Worm (Caenorhabditis elegans) whole organism, L3 larva: Measurements from ENCODE around the gene lgc-1.

Source experiments
- R02D3.7 ChIP-seq: fragments of 150-350 bp; optimal IDR thresholded peaks from 2 replicates; lab custom pipeline; 2014; ENCODE audit warnings: missing biosample characterization, missing genetic modification characterization
- ZK546.5 ChIP-seq: sonication (generic microtip); optimal IDR thresholded peaks from 2 replicates; lab custom pipeline; 2017; ENCODE audit warnings: missing biosample characterization, missing genetic modification characterization
- aly-2 ChIP-seq: fragments of 150-350 bp; optimal IDR thresholded peaks from 2 replicates; lab custom pipeline; 2014; ENCODE audit warnings: missing biosample characterization, missing genetic modification characterization
- ama-1 ChIP-seq: fragments of 150-350 bp; optimal IDR thresholded peaks from 2 replicates; lab custom pipeline; 2018
- ceh-16 ChIP-seq: sonication (generic microtip); optimal IDR thresholded peaks from 2 replicates; lab custom pipeline; 2017; ENCODE audit warnings: missing biosample characterization, missing genetic modification characterization
- ceh-28 ChIP-seq: fragments of 150-350 bp; optimal IDR thresholded peaks from 2 replicates; lab custom pipeline; 2014; ENCODE audit warnings: missing biosample characterization, missing genetic modification reagents, missing genetic modification characterization
- ceh-9 ChIP-seq: sonication (generic microtip); optimal IDR thresholded peaks from 2 replicates; lab custom pipeline; 2018; ENCODE audit warnings: missing biosample characterization, missing genetic modification characterization
- egl-27 ChIP-seq: sonication (generic microtip); optimal IDR thresholded peaks from 4 replicates; lab custom pipeline; 2017; ENCODE audit warnings: missing biosample characterization, missing genetic modification reagents, missing genetic modification characterization
- elt-1 ChIP-seq: fragments of 150-350 bp; optimal IDR thresholded peaks from 2 replicates; lab custom pipeline; 2014; ENCODE audit warnings: missing biosample characterization, missing genetic modification characterization
- elt-3 ChIP-seq, 3 experiments: fragments of 150-350 bp in 1 of 3; sonication (generic microtip) in 2 of 3; optimal IDR thresholded peaks; 2 replicates in 2 of 3; 4 replicates in 1 of 3; lab custom pipeline; 2014 to 2017; ENCODE audit warnings: missing biosample characterization in 3 of 3, missing genetic modification characterization in 3 of 3
- eor-1 ChIP-seq, 2 experiments: fragments of 150-350 bp; optimal IDR thresholded peaks; 2 replicates each; lab custom pipeline; 2014 to 2018; ENCODE audit warnings: missing biosample characterization in 2 of 2, missing genetic modification characterization in 2 of 2
- fkh-10 ChIP-seq: sonication (generic microtip); optimal IDR thresholded peaks from 2 replicates; lab custom pipeline; 2017; ENCODE audit warnings: missing biosample characterization, missing genetic modification reagents, missing genetic modification characterization
- fkh-2 ChIP-seq: fragments of 150-350 bp; optimal IDR thresholded peaks from 2 replicates; lab custom pipeline; 2014; ENCODE audit warnings: missing biosample characterization, missing genetic modification reagents, missing genetic modification characterization
- hmg-11 ChIP-seq: sonication (generic microtip); optimal IDR thresholded peaks from 2 replicates; lab custom pipeline; 2016; ENCODE audit warnings: missing genetic modification characterization, missing compliant biosample characterization
- jun-1 ChIP-seq: fragments of 150-350 bp; optimal IDR thresholded peaks from 2 replicates; lab custom pipeline; 2014; ENCODE audit warnings: missing biosample characterization, missing genetic modification reagents, missing genetic modification characterization
- lin-15B ChIP-seq: fragments of 150-350 bp; optimal IDR thresholded peaks from 2 replicates; lab custom pipeline; 2014; ENCODE audit warnings: missing biosample characterization, missing genetic modification characterization
- lin-39 ChIP-seq: fragments of 150-350 bp; optimal IDR thresholded peaks from 2 replicates; lab custom pipeline; 2018; ENCODE audit warnings: missing biosample characterization, missing genetic modification reagents, missing genetic modification characterization
- mdl-1 ChIP-seq: fragments of 150-350 bp; optimal IDR thresholded peaks from 2 replicates; lab custom pipeline; 2014; ENCODE audit warnings: missing biosample characterization, missing genetic modification characterization
- mml-1 ChIP-seq: fragments of 150-350 bp; sonication (generic microtip); optimal IDR thresholded peaks from 3 replicates; lab custom pipeline; 2014; ENCODE audit warnings: missing biosample characterization, missing genetic modification characterization
- nfya-1 ChIP-seq: sonication (generic microtip); optimal IDR thresholded peaks from 2 replicates; lab custom pipeline; 2017; ENCODE audit warnings: missing genetic modification characterization, mild to moderate bottlenecking, missing compliant biosample characterization, antibody characterized with exemption, moderate library complexity; ENCODE audit not compliant: insufficient read depth
- nhr-237 ChIP-seq: fragments of 150-350 bp; optimal IDR thresholded peaks from 2 replicates; lab custom pipeline; 2014; ENCODE audit warnings: missing biosample characterization, missing genetic modification characterization
- nhr-28 ChIP-seq: fragments of 150-350 bp; optimal IDR thresholded peaks from 2 replicates; lab custom pipeline; 2014; ENCODE audit warnings: missing biosample characterization, missing genetic modification characterization
- nhr-43 ChIP-seq: sonication (generic microtip); optimal IDR thresholded peaks from 2 replicates; lab custom pipeline; 2016; ENCODE audit warnings: mild to moderate bottlenecking, missing genetic modification characterization, missing compliant biosample characterization; ENCODE audit not compliant: poor library complexity, severe bottlenecking
- nhr-67 ChIP-seq: fragments of 150-350 bp; optimal IDR thresholded peaks from 2 replicates; lab custom pipeline; 2014; ENCODE audit warnings: missing biosample characterization, missing genetic modification characterization
- nhr-76 ChIP-seq: fragments of 150-350 bp; sonication (generic microtip); optimal IDR thresholded peaks from 5 replicates; lab custom pipeline; 2014; ENCODE audit warnings: missing biosample characterization, missing genetic modification characterization
- nhr-77 ChIP-seq: fragments of 150-350 bp; optimal IDR thresholded peaks from 2 replicates; lab custom pipeline; 2014; ENCODE audit warnings: missing biosample characterization, missing genetic modification characterization
- pha-4 ChIP-seq: fragments of 150-350 bp; optimal IDR thresholded peaks from 2 replicates; lab custom pipeline; 2014; ENCODE audit warnings: missing biosample characterization, missing genetic modification reagents, missing genetic modification characterization
- pqm-1 ChIP-seq: fragments of 150-350 bp; optimal IDR thresholded peaks from 2 replicates; lab custom pipeline; 2017; ENCODE audit warnings: missing biosample characterization, missing genetic modification characterization, inconsistent platforms
- sea-2 ChIP-seq: fragments of 150-350 bp; sonication (generic microtip); optimal IDR thresholded peaks from 4 replicates; lab custom pipeline; 2014; ENCODE audit warnings: missing biosample characterization, missing genetic modification reagents, missing genetic modification characterization
- skn-1 ChIP-seq: fragments of 150-350 bp; optimal IDR thresholded peaks from 2 replicates; lab custom pipeline; 2014; ENCODE audit warnings: missing biosample characterization, missing genetic modification characterization
- snpc-4 ChIP-seq: fragments of 150-350 bp; optimal IDR thresholded peaks from 2 replicates; lab custom pipeline; 2014; ENCODE audit warnings: missing biosample characterization, missing genetic modification characterization
- unc-39 ChIP-seq: sonication (generic microtip); optimal IDR thresholded peaks from 4 replicates; lab custom pipeline; 2017; ENCODE audit warnings: missing biosample characterization, missing genetic modification characterization
- unc-62 ChIP-seq: fragments of 150-350 bp; sonication (generic microtip); optimal IDR thresholded peaks from 4 replicates; lab custom pipeline; 2014; ENCODE audit warnings: missing biosample characterization, missing genetic modification reagents, missing genetic modification characterization
- zag-1 ChIP-seq: fragments of 150-350 bp; optimal IDR thresholded peaks from 2 replicates; lab custom pipeline; 2014; ENCODE audit warnings: missing biosample characterization, missing genetic modification characterization
- ztf-11 ChIP-seq: fragments of 150-350 bp; optimal IDR thresholded peaks from 2 replicates; lab custom pipeline; 2014; ENCODE audit warnings: missing biosample characterization, missing genetic modification characterization
- ztf-4 ChIP-seq: fragments of 150-350 bp; optimal IDR thresholded peaks from 2 replicates; lab custom pipeline; 2014; ENCODE audit warnings: missing biosample characterization, missing genetic modification characterization

lgc-1 gene

DNA sequence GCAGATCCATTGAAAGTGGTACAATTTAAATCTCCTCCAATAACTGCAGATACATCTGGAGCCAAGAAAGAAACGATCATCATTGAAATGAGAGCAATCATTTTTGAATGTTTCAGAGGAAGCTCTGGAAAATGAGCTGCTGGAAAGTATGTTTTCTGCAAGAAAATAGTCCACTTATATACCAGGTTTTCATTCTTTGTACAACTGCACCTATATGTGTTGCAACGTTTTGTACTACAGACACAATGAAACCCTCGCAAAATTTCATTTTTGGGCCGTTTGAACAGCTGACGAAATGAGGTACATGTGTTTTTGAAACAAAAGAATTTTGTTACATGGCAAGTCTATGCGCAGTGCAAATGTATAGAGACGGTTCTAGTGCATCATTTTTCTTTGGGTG is 16.5 kb upstream of the lgc-1 start, which contains the start of gene T05B4.9:
TSS of gene T05B4.9 (minus strand) at position 101 of the 400 bp plus-strand sequence.
- TF ChIP-seq unc-39 (tag; lab: Kevin White, UChicago) = no peak
- no peak for TF ChIP-seq ztf-4 (tag; lab: Kevin White, UChicago)
- no peak for TF ChIP-seq aly-2
- no peak for TF ChIP-seq ceh-28 (tag; lab: Kevin White, UChicago)
- no peak for TF ChIP-seq skn-1 (tag; lab: Kevin White, UChicago)
- no peak for TF ChIP-seq jun-1
- no peak for TF ChIP-seq fkh-2

DNA sequence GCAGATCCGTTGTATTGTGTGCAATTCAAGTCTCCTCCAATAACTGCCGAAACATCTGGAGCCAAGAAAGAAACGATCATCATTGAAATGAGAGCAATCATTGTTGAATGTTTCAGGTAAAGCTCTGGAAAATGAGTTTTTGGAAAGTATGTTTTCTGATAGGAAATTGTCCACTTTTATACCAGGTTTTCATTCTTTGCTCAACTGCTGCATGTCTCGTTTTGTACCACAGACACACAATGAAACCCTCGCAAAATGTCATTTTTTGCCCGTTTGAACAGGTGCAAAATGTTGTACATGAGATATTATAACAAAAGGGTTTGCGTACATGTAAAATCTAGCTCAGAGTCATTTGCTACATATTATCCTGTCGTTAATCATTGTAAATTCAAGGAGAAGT is 14.2 kb upstream of the lgc-1 start, which contains the start of gene T05B4.10:
TSS of gene T05B4.10 (minus strand) at position 101 of the 400 bp plus-strand sequence.
- TF ChIP-seq fkh-10 (GFP tag; lab: Kevin White, UChicago) (no peak), ceh-28 (tag; lab: Kevin White, UChicago) (no peak), egl-27 (tag; lab: Kevin White, UChicago) (no peak)

DNA sequence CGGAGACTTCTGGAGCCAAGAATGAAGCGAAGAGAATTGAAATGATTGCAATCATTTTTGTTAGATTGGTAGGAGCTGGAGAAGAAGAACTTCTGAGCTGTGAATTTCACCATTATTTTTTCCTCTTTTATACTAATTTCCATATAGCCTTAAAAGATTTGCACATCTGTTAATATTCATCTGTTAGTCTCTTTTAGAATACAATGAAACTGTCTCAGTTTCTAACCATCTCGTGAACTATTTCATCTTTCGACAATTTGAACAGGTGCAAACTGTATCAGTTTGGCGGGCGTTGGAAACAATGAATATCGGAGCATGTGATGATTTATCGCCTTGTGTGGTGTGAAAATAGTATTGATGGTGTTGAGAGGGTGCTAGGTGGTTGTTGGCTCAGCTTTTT is 12.4 kb upstream of the lgc-1 start, which contains the start of gene phat-5:
TSS of gene phat-5 (minus strand) at position 101 of the 400 bp plus-strand sequence.
- TF ChIP-seq mdl-1 (no peak), ceh-9 (tag; lab: Kevin White, UChicago) (no peak), ztf-4 (tag; lab: Kevin White, UChicago) (no peak), zag-1 (no peak), ama-1 (lab: Kevin White, UChicago) (no peak), hmg-11 (tag; lab: Kevin White, UChicago) (no peak), sea-2 (GFP tag; lab: Kevin White, UChicago) (no peak), nhr-43 (tag; lab: Kevin White, UChicago) (no peak), snpc-4 (tag; lab: Kevin White, UChicago) (no peak), unc-62 (no peak), ZK546.5 (tag; lab: Kevin White, UChicago) (no peak), mml-1 (tag; lab: Kevin White, UChicago) (no peak), ceh-16 (tag; lab: Kevin White, UChicago) (no peak), elt-3 (tag; optimal IDR thresholded peaks at IDR 0.05; lab: Kevin White, UChicago) (no peak), lin-15B (tag; lab: Kevin White, UChicago) (no peak)

DNA sequence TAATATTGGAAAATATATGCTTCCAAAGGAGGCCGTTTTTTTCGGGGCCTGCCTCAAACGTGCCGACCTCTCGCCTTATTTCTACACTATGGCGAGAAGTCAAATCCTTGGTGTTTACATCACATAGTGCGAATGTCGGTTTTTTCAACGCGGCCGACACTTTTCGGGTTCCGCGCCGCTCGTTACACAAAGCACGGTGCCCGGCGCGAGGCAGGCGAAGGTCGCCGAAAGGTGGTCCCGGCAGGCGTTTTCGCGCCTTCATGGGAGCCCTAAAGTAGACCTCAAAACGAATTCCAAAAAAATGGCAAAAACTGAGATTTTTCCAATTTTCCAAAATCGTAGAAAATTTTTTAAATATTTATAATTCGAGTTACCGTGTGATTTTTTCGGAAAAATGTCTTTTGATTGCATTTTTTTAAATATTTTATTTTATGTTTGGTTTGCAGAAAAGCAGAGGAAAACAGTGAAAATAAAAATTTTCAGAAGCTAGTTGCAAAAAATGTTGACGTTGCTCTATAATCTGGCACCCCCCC is 9.2 kb upstream of the lgc-1 start, which contains the start of gene T05B4.12:
TSS of gene T05B4.12 (minus strand) at position 483 of the 533 bp plus-strand sequence.
- TF ChIP-seq pha-4 (tag; lab: Kevin White, UChicago) (no peak), lin-39 (tag; lab: Kevin White, UChicago) (no peak), nfya-1 (no peak), nhr-77 (tag; lab: Kevin White, UChicago) (no peak), pqm-1 (tag; lab: Kevin White, UChicago) (no peak), ztf-11 (tag; lab: Kevin White, UChicago) (no peak), ztf-4 (tag; lab: Kevin White, UChicago) (no peak), unc-62 (no peak), R02D3.7 (no peak), ceh-28 (tag; lab: Kevin White, UChicago) (no peak), elt-1 (tag; lab: Kevin White, UChicago) (no peak), eor-1 (tag; optimal IDR thresholded peaks at IDR 0.05; lab: Kevin White, UChicago) (no peak), fkh-10 (GFP tag; lab: Kevin White, UChicago) (no peak), ZK546.5 (tag; lab: Kevin White, UChicago) (no peak), skn-1 (tag; lab: Kevin White, UChicago) (no peak), nhr-237 (tag; lab: Kevin White, UChicago) (no peak), hmg-11 (tag; lab: Kevin White, UChicago) (no peak), nhr-43 (tag; lab: Kevin White, UChicago) (no peak), nhr-28 (tag; lab: Kevin White, UChicago) (no peak)
- TF ChIP-seq, all 47 proteins: peak for 0

ce11 chrV:4127435-4127834 is 7.4 kb upstream of the lgc-1 start, which contains the start of gene T05B4.13:
T05B4.13 (minus strand) TSS chrV:4127535.
- TF ChIP-seq jun-1 = no peak
- no peak for TF ChIP-seq nhr-76
- TF ChIP-seq unc-39 (tag; lab: Kevin White, UChicago) = no peak
- TF ChIP-seq ZK546.5 (tag; lab: Kevin White, UChicago) = no peak
- TF ChIP-seq elt-1 (tag; lab: Kevin White, UChicago) = no peak
- no peak for TF ChIP-seq zag-1
- no peak for TF ChIP-seq unc-62
- TF ChIP-seq nhr-67 (tag; lab: Kevin White, UChicago) = no peak
- TF ChIP-seq ama-1 (lab: Kevin White, UChicago) = no peak
- TF ChIP-seq pqm-1 (tag; lab: Kevin White, UChicago) = no peak
- TF ChIP-seq ztf-11 (tag; lab: Kevin White, UChicago) = no peak
- no peak for TF ChIP-seq hmg-11 (tag; lab: Kevin White, UChicago)
